Worm (Caenorhabditis elegans) whole organism, L4/young adult: ENCODE results near the gene C33D9.6.

Experiments
- W03F9.2 ChIP-seq: fragments of 150-350 bp; optimal IDR thresholded peaks from 2 replicates; lab custom pipeline; 2014; ENCODE audit warnings: missing biosample characterization, missing genetic modification characterization
- dao-5 ChIP-seq: sonication (generic microtip); optimal IDR thresholded peaks from 2 replicates; lab custom pipeline; 2016; ENCODE audit warnings: missing genotype, missing genetic modification characterization, moderate library complexity, missing compliant biosample characterization
- him-1 ChIP-seq: sonication (generic microtip); optimal IDR thresholded peaks from 2 replicates; lab custom pipeline; 2016; ENCODE audit warnings: missing genotype, missing genetic modification reagents, missing genetic modification characterization, missing compliant biosample characterization

Gene C33D9.6

ce11 chrIV:8762471-8762870 lies 15.5 kb downstream of the C33D9.6 start:
- no peak for TF ChIP-seq dao-5 (tag; lab: Kevin White, UChicago)
- TF ChIP-seq W03F9.2 = no peak
- TF ChIP-seq him-1 (tag; lab: Kevin White, UChicago) = no peak

- no peak for TF ChIP-seq him-1 (tag; lab: Kevin White, UChicago)
- TF ChIP-seq W03F9.2 = no peak
- no peak for TF ChIP-seq dao-5 (tag; lab: Kevin White, UChicago)
Measured at ce11 chrIV:8761896-8762295, 16.0 kb downstream of the C33D9.6 start, which contains the start of the genes F20C5.11 and klp-11. TSS of gene F20C5.11 (minus strand) at chrIV:8761996. TSS of gene klp-11 (minus strand) at chrIV:8762066.

- TF ChIP-seq dao-5 (tag; lab: Kevin White, UChicago) = no peak
- no peak for TF ChIP-seq him-1 (tag; lab: Kevin White, UChicago)
- TF ChIP-seq W03F9.2 = no peak
Measured at ce11 chrIV:8758620-8759019, 19.3 kb downstream of the C33D9.6 start.

ce11 chrIV:8757729-8758128 lies 20.2 kb downstream of the C33D9.6 start:
- TF ChIP-seq W03F9.2 (no peak), dao-5 (tag; lab: Kevin White, UChicago) (no peak)

- TF ChIP-seq W03F9.2 (no peak), him-1 (tag; lab: Kevin White, UChicago) (no peak), dao-5 (tag; lab: Kevin White, UChicago) (no peak)
Measured at ce11 chrIV:8754727-8755126, 23.2 kb downstream of the C33D9.6 start, which contains the start of gene elli-1. TSS of gene elli-1 (minus strand) at chrIV:8754827.

ce11 chrIV:8754146-8754545 lies 23.8 kb downstream of the C33D9.6 start:
- no peak for TF ChIP-seq him-1 (tag; lab: Kevin White, UChicago)
- TF ChIP-seq dao-5 (tag; lab: Kevin White, UChicago) = no peak
- TF ChIP-seq W03F9.2 = no peak

- TF ChIP-seq him-1 (tag; lab: Kevin White, UChicago) = no peak
- no peak for TF ChIP-seq dao-5 (tag; lab: Kevin White, UChicago)
- TF ChIP-seq W03F9.2 = no peak
Measured at ce11 chrIV:8752492-8752891, 25.5 kb downstream of the C33D9.6 start.

ce11 chrIV:8748967-8749366 lies 29.0 kb downstream of the C33D9.6 start:
- TF ChIP-seq dao-5 (tag; lab: Kevin White, UChicago) (no peak), W03F9.2 (no peak), him-1 (tag; lab: Kevin White, UChicago) (no peak)

ce11 chrIV:8745591-8746302 lies 32.2 kb downstream of the C33D9.6 start, which contains the start of the genes F20C5.7 and parg-1:
TSS of gene F20C5.7 (minus strand) at chrIV:8745691.
TSS of gene parg-1 (plus strand) at chrIV:8746252.
- TF ChIP-seq W03F9.2 = no peak
- no peak for TF ChIP-seq him-1 (tag; lab: Kevin White, UChicago)
- TF ChIP-seq dao-5 (tag; lab: Kevin White, UChicago) = no peak

ce11 chrIV:8743654-8744332 lies 34.2 kb downstream of the C33D9.6 start, which contains the start of gene F21D5.7:
TSS of gene F21D5.7 (minus strand) at chrIV:8743704.
- TF ChIP-seq W03F9.2 (peak; percentile 92), him-1 (tag; lab: Kevin White, UChicago) (no peak)

- TF ChIP-seq him-1 (tag; lab: Kevin White, UChicago) (no peak), dao-5 (tag; lab: Kevin White, UChicago) (no peak), W03F9.2 (no peak)
Measured at ce11 chrIV:8740952-8741438, 37.0 kb downstream of the C33D9.6 start, which contains the start of gene F21D5.6. TSS of gene F21D5.6 (minus strand) at chrIV:8741388.

ce11 chrIV:8739926-8740325 lies 38.0 kb downstream of the C33D9.6 start, which contains the start of gene mrps-33:
TSS of gene mrps-33 (minus strand) at chrIV:8740026.
- TF ChIP-seq W03F9.2 = no peak
- no peak for TF ChIP-seq him-1 (tag; lab: Kevin White, UChicago)
- no peak for TF ChIP-seq dao-5 (tag; lab: Kevin White, UChicago)

ce11 chrIV:8739294-8739693 lies 38.7 kb downstream of the C33D9.6 start, which contains the start of gene F21D5.5:
TSS of gene F21D5.5 (minus strand) at chrIV:8739394.
- TF ChIP-seq dao-5 (tag; lab: Kevin White, UChicago) = no peak
- TF ChIP-seq him-1 (tag; lab: Kevin White, UChicago) = no peak
- no peak for TF ChIP-seq W03F9.2

- TF ChIP-seq W03F9.2 (no peak), him-1 (tag; lab: Kevin White, UChicago) (no peak), dao-5 (tag; lab: Kevin White, UChicago) (no peak)
Measured at ce11 chrIV:8737787-8738186, 40.2 kb downstream of the C33D9.6 start, which contains the start of gene F21D5.4. TSS of gene F21D5.4 (plus strand) at chrIV:8738087.
